Worm (Caenorhabditis elegans) whole organism, young adult: Measurements from ENCODE around the gene Y6D1A.1.
A peak's percentile ranks its signal among the peaks of the same experiment; 100 is the strongest.

Source experiments
- B0261.1 ChIP-seq: sonication (generic microtip); optimal IDR thresholded peaks from 2 replicates; lab custom pipeline; 2016; ENCODE audit warnings: mild to moderate bottlenecking, missing genetic modification characterization, moderate library complexity, missing compliant biosample characterization
- F23B12.7 ChIP-seq: sonication (generic microtip); optimal IDR thresholded peaks from 2 replicates; lab custom pipeline; 2017; ENCODE audit warnings: missing genetic modification characterization, mild to moderate bottlenecking, missing compliant biosample characterization, antibody characterized with exemption, moderate library complexity; ENCODE audit not compliant: insufficient read depth
- F52B5.7 ChIP-seq: sonication (generic microtip); optimal IDR thresholded peaks from 2 replicates; lab custom pipeline; 2016; ENCODE audit warnings: mild to moderate bottlenecking, missing genetic modification characterization, missing compliant biosample characterization
- F57C9.4 ChIP-seq: sonication (generic microtip); optimal IDR thresholded peaks from 2 replicates; lab custom pipeline; 2017; ENCODE audit warnings: mild to moderate bottlenecking, missing genetic modification characterization, missing compliant biosample characterization
- Y53F4B.3 ChIP-seq: fragments of 200-800 bp; sonication (Bioruptor generic); IDR thresholded peaks from 2 replicates; pipeline ENCODE4 v1.3.6; 2022; ENCODE audit warnings: missing genetic modification reagents, missing genetic modification characterization, missing compliant biosample characterization
- Y53G8AR.9 ChIP-seq: fragments of 200-800 bp; sonication (Bioruptor generic); conservative IDR thresholded peaks from 2 replicates; pipeline ENCODE4 v1.3.6; 2022; ENCODE audit warnings: missing genetic modification reagents, missing genetic modification characterization, missing compliant biosample characterization
- Y56A3A.18 ChIP-seq: fragments of 200-800 bp; sonication (Bioruptor generic); IDR thresholded peaks from 2 replicates; pipeline ENCODE4 v1.3.6; 2022; ENCODE audit warnings: missing genetic modification reagents, missing genetic modification characterization, missing compliant biosample characterization
- Y67H2A.10 ChIP-seq: fragments of 200-800 bp; sonication (Bioruptor generic); conservative IDR thresholded peaks from 2 replicates; pipeline ENCODE4 v1.3.6; 2022; ENCODE audit warnings: missing genetic modification reagents, missing genetic modification characterization, missing compliant biosample characterization
- akir-1 ChIP-seq: fragments of 200-800 bp; sonication (Bioruptor generic); optimal IDR thresholded peaks from 2 replicates; lab custom pipeline; 2018; ENCODE audit warnings: mild to moderate bottlenecking, missing genetic modification characterization, moderate library complexity, missing compliant biosample characterization
- ama-1 ChIP-seq, 3 experiments: fragments of 150-350 bp in 1 of 3; sonication (generic microtip) in 2 of 3; optimal IDR thresholded peaks; 2 replicates each; lab custom pipeline; 2014 to 2018; ENCODE audit warnings: missing biosample characterization in 2 of 3, missing genetic modification characterization in 2 of 3, missing genetic modification reagents in 2 of 3
- aptf-2 ChIP-seq: fragments of 200-800 bp; sonication (Bioruptor generic); conservative IDR thresholded peaks from 2 replicates; pipeline ENCODE4 v1.3.6; 2022; ENCODE audit warnings: missing genetic modification reagents, missing genetic modification characterization, missing compliant biosample characterization
- atf-7 ChIP-seq: sonication (generic microtip); optimal IDR thresholded peaks from 2 replicates; lab custom pipeline; 2017; ENCODE audit warnings: mild to moderate bottlenecking, missing genetic modification characterization, missing compliant biosample characterization
- attf-3 ChIP-seq: fragments of 200-800 bp; sonication (Bioruptor generic); conservative IDR thresholded peaks from 2 replicates; pipeline ENCODE4 v1.3.6; 2022; ENCODE audit warnings: missing genetic modification reagents, missing genetic modification characterization, missing compliant biosample characterization
- cebp-1 ChIP-seq, 2 experiments: fragments of 200-800 bp in 1 of 2; sonication (Bioruptor generic) in 1 of 2; sonication (generic microtip) in 1 of 2; IDR thresholded peaks in 1 of 2; optimal IDR thresholded peaks in 1 of 2; 2 replicates each; pipeline versions ENCODE4 v1.3.6 to Lab custom; 2017 to 2022; ENCODE audit warnings: missing compliant biosample characterization in 2 of 2, missing genetic modification characterization in 2 of 2, mild to moderate bottlenecking in 1 of 2, missing genetic modification reagents in 1 of 2, moderate library complexity in 1 of 2
- ceh-100 ChIP-seq: fragments of 200-800 bp; sonication (Bioruptor generic); IDR thresholded peaks from 2 replicates; pipeline ENCODE4 v1.3.6; 2022; ENCODE audit warnings: missing genetic modification reagents, missing genetic modification characterization, missing compliant biosample characterization
- ceh-79 ChIP-seq: sonication (generic microtip); optimal IDR thresholded peaks from 2 replicates; lab custom pipeline; 2017; ENCODE audit warnings: mild to moderate bottlenecking, missing genetic modification characterization, missing compliant biosample characterization
- chd-7 ChIP-seq: sonication (generic microtip); optimal IDR thresholded peaks from 2 replicates; lab custom pipeline; 2016; ENCODE audit warnings: mild to moderate bottlenecking, missing genetic modification characterization, moderate library complexity, missing compliant biosample characterization
- dox-1 ChIP-seq: fragments of 200-800 bp; sonication (Bioruptor generic); IDR thresholded peaks from 2 replicates; pipeline ENCODE4 v1.3.6; 2022; ENCODE audit warnings: missing genetic modification reagents, missing genetic modification characterization, missing compliant biosample characterization
- dpl-1 ChIP-seq: fragments of 150-350 bp; optimal IDR thresholded peaks from 2 replicates; lab custom pipeline; 2014; ENCODE audit warnings: missing biosample characterization, missing genetic modification reagents, missing genetic modification characterization
- ets-4 ChIP-seq: fragments of 200-800 bp; sonication (Bioruptor generic); optimal IDR thresholded peaks from 2 replicates; lab custom pipeline; 2018; ENCODE audit warnings: mild to moderate bottlenecking, missing genetic modification characterization, missing compliant biosample characterization
- him-1 ChIP-seq: sonication (generic microtip); optimal IDR thresholded peaks from 2 replicates; lab custom pipeline; 2016; ENCODE audit warnings: missing genotype, missing genetic modification reagents, missing genetic modification characterization, missing compliant biosample characterization
- hlh-12 ChIP-seq: sonication (generic microtip); optimal IDR thresholded peaks from 2 replicates; lab custom pipeline; 2016; ENCODE audit warnings: missing genetic modification characterization, missing compliant biosample characterization
- hmg-20 ChIP-seq: fragments of 200-800 bp; sonication (Bioruptor generic); IDR thresholded peaks from 2 replicates; pipeline ENCODE4 v1.3.6; 2022; ENCODE audit warnings: missing genetic modification reagents, missing genetic modification characterization, missing compliant biosample characterization
- lin-26 ChIP-seq: fragments of 200-800 bp; sonication (Bioruptor generic); IDR thresholded peaks from 2 replicates; pipeline ENCODE4 v1.3.6; 2022; ENCODE audit warnings: missing genetic modification reagents, missing genetic modification characterization, missing compliant biosample characterization
- lin-35 ChIP-seq, 3 experiments: fragments of 150-350 bp in 2 of 3; sonication (generic microtip) in 1 of 3; optimal IDR thresholded peaks; 2 replicates each; lab custom pipeline; 2014 to 2018; ENCODE audit warnings: missing biosample characterization in 3 of 3, missing genetic modification characterization in 3 of 3, missing genetic modification reagents in 3 of 3
- lin-40 ChIP-seq: sonication (generic microtip); optimal IDR thresholded peaks from 2 replicates; lab custom pipeline; 2016; ENCODE audit warnings: missing genetic modification characterization, mild to moderate bottlenecking, missing compliant biosample characterization, missing genotype, missing genetic modification reagents
- lsy-27 ChIP-seq: sonication (generic microtip); optimal IDR thresholded peaks from 2 replicates; lab custom pipeline; 2017; ENCODE audit warnings: missing genetic modification characterization, mild to moderate bottlenecking, missing compliant biosample characterization, antibody characterized with exemption, missing genotype, borderline replicate concordance; ENCODE audit not compliant: insufficient read depth
- madf-3 ChIP-seq: fragments of 200-800 bp; sonication (Bioruptor generic); IDR thresholded peaks from 2 replicates; pipeline ENCODE4 v1.3.6; 2022; ENCODE audit warnings: missing genetic modification reagents, missing genetic modification characterization, missing compliant biosample characterization
- madf-6 ChIP-seq: fragments of 200-800 bp; sonication (Bioruptor generic); IDR thresholded peaks from 2 replicates; pipeline ENCODE4 v1.3.6; 2022; ENCODE audit warnings: missing genetic modification reagents, missing genetic modification characterization, missing compliant biosample characterization
- mcd-1 ChIP-seq: fragments of 200-800 bp; sonication (Bioruptor generic); IDR thresholded peaks from 2 replicates; pipeline ENCODE4 v1.3.6; 2022; ENCODE audit warnings: missing genetic modification reagents, missing genetic modification characterization, missing compliant biosample characterization
- mel-28 ChIP-seq: sonication (generic microtip); optimal IDR thresholded peaks from 2 replicates; lab custom pipeline; 2016; ENCODE audit warnings: borderline replicate concordance, mild to moderate bottlenecking, missing genetic modification characterization, missing compliant biosample characterization
- mes-4 ChIP-seq: sonication (generic microtip); optimal IDR thresholded peaks from 2 replicates; lab custom pipeline; 2016; ENCODE audit warnings: missing genotype, missing genetic modification characterization, missing compliant biosample characterization
- mxl-1 ChIP-seq: sonication (generic microtip); optimal IDR thresholded peaks from 2 replicates; lab custom pipeline; 2016; ENCODE audit warnings: missing genetic modification characterization, missing compliant biosample characterization
- nfya-1 ChIP-seq: sonication (generic microtip); optimal IDR thresholded peaks from 2 replicates; lab custom pipeline; 2017; ENCODE audit warnings: antibody characterized with exemption, missing compliant biosample characterization, missing genetic modification characterization, borderline replicate concordance; ENCODE audit not compliant: insufficient read depth
- nfya-2 ChIP-seq: fragments of 200-800 bp; sonication (Bioruptor generic); IDR thresholded peaks from 2 replicates; pipeline ENCODE4 v1.3.6; 2022; ENCODE audit warnings: missing genetic modification reagents, missing genetic modification characterization, missing compliant biosample characterization
- nhr-179 ChIP-seq: sonication (generic microtip); optimal IDR thresholded peaks from 2 replicates; lab custom pipeline; 2016; ENCODE audit warnings: mild to moderate bottlenecking, missing genetic modification characterization, missing compliant biosample characterization
- nhr-27 ChIP-seq: fragments of 200-800 bp; sonication (Bioruptor generic); optimal IDR thresholded peaks from 2 replicates; lab custom pipeline; 2018; ENCODE audit warnings: mild to moderate bottlenecking, missing genetic modification characterization, moderate library complexity, missing compliant biosample characterization
- rcor-1 ChIP-seq: fragments of 200-800 bp; sonication (Bioruptor generic); IDR thresholded peaks from 2 replicates; pipeline ENCODE4 v1.3.6; 2022; ENCODE audit warnings: missing genetic modification reagents, missing genetic modification characterization, missing compliant biosample characterization
- rpc-1 ChIP-seq, 2 experiments: fragments of 150-350 bp in 1 of 2; sonication (generic microtip) in 1 of 2; optimal IDR thresholded peaks; 2 replicates each; lab custom pipeline; 2014 to 2018; ENCODE audit warnings: missing biosample characterization in 1 of 2, missing genetic modification characterization in 1 of 2, missing genetic modification reagents in 1 of 2, missing genotype in 1 of 2
- sdz-38 ChIP-seq: sonication (generic microtip); optimal IDR thresholded peaks from 2 replicates; lab custom pipeline; 2016; ENCODE audit warnings: missing genotype, missing genetic modification characterization, missing compliant biosample characterization
- snpc-4 ChIP-seq, 5 experiments: fragments of 150-350 bp in 1 of 5; sonication (generic microtip) in 4 of 5; optimal IDR thresholded peaks; 2 replicates each; lab custom pipeline; 2014 to 2018; ENCODE audit warnings: missing genetic modification characterization in 5 of 5, missing biosample characterization in 3 of 5, antibody characterized with exemption in 2 of 5, mild to moderate bottlenecking in 2 of 5, missing compliant biosample characterization in 2 of 5, missing genotype in 2 of 5, moderate library complexity in 2 of 5, missing genetic modification reagents in 1 of 5
- somi-1 ChIP-seq: fragments of 200-800 bp; sonication (Bioruptor generic); optimal IDR thresholded peaks from 2 replicates; lab custom pipeline; 2018; ENCODE audit warnings: mild to moderate bottlenecking, missing genetic modification characterization, missing compliant biosample characterization
- unc-130 ChIP-seq: sonication (generic microtip); optimal IDR thresholded peaks from 2 replicates; lab custom pipeline; 2016; ENCODE audit warnings: missing genetic modification reagents, missing genetic modification characterization, missing compliant biosample characterization
- zim-3 ChIP-seq: sonication (generic microtip); optimal IDR thresholded peaks from 2 replicates; lab custom pipeline; 2017; ENCODE audit warnings: mild to moderate bottlenecking, missing genetic modification characterization, moderate library complexity, missing compliant biosample characterization
- ztf-18 ChIP-seq: sonication (generic microtip); optimal IDR thresholded peaks from 2 replicates; lab custom pipeline; 2016; ENCODE audit warnings: missing genotype, mild to moderate bottlenecking, missing genetic modification characterization, missing compliant biosample characterization
- ztf-3 ChIP-seq: fragments of 200-800 bp; sonication (Bioruptor generic); optimal IDR thresholded peaks from 2 replicates; lab custom pipeline; 2018; ENCODE audit warnings: mild to moderate bottlenecking, missing genetic modification characterization, missing compliant biosample characterization

The Y6D1A.1 gene

DNA sequence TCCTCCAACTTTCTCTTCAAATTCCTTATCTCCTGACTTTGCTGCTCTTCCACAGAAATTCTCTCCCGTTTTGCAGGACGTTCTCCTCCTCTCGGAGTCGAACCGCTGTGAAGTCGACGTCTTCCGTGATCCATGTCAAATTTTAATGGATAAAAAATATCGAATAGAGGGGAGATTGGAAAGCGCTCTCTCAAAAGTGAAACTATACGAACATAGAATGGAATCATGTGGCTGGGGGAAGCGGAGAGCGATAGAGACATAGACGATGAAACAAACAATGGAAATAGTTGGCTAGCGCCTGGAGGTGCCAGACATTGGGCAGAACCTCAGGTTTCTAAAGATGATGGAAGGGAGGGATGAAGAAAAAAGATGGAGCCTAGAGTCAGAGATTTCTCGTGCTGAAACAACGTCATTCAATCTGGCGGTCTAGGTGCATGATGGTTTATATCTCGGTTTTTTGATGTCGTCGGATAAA lies 9.5 kb downstream of the Y6D1A.1 start, which contains the start of gene F43G6.8 (continued):
- TF ChIP-seq lin-26 = no peak
- no peak for TF ChIP-seq nhr-27 (tag; lab: Kevin White, UChicago)
- no peak for TF ChIP-seq unc-130
- TF ChIP-seq lin-40 = no peak
- TF ChIP-seq madf-3 (GFP tag; lab: Robert Waterston, UW) = no peak
- no peak for TF ChIP-seq him-1
- TF ChIP-seq nfya-1 = no peak
- no peak for TF ChIP-seq chd-7 (tag; lab: Kevin White, UChicago)
- TF ChIP-seq Y53F4B.3 (GFP tag; lab: Robert Waterston, UW) = no peak
- TF ChIP-seq Y53G8AR.9 = no peak
- TF ChIP-seq nfya-2 = no peak
- peak; percentile 83 for TF ChIP-seq ama-1 (optimal IDR thresholded peaks at IDR 0.05; lab: Kevin White, UChicago)
- no peak for TF ChIP-seq ama-1 (GFP tag; optimal IDR thresholded peaks at IDR 0.05; lab: Kevin White, UChicago)
- no peak for TF ChIP-seq snpc-4 (GFP tag; optimal IDR thresholded peaks at IDR 0.05; lab: Kevin White, UChicago)
- TF ChIP-seq snpc-4 (tag; optimal IDR thresholded peaks at IDR 0.05; lab: Kevin White, UChicago) = no peak
- no peak for TF ChIP-seq aptf-2
- no peak for TF ChIP-seq F23B12.7 (tag; lab: Kevin White, UChicago)
- TF ChIP-seq madf-6 (GFP tag; lab: Robert Waterston, UW) = no peak
- TF ChIP-seq akir-1 = no peak
- no peak for TF ChIP-seq ceh-79
- TF ChIP-seq zim-3 (tag; lab: Kevin White, UChicago) = no peak
- no peak for TF ChIP-seq Y67H2A.10
- peak; percentile 28 for TF ChIP-seq mel-28 (tag; lab: Kevin White, UChicago)
- TF ChIP-seq ceh-100 (GFP tag; lab: Robert Waterston, UW) = no peak
- no peak for TF ChIP-seq somi-1 (GFP tag; lab: Kevin White, UChicago)
- TF ChIP-seq ztf-18 (tag; lab: Kevin White, UChicago) = peak; percentile 6
- TF ChIP-seq mes-4 (tag; lab: Kevin White, UChicago) = no peak
- no peak for TF ChIP-seq sdz-38
- no peak for TF ChIP-seq attf-3
- TF ChIP-seq rcor-1 (GFP tag; lab: Robert Waterston, UW) = 0 out of 2 replicates have a peak, but pooled peaks have one; percentile 14
- no peak for TF ChIP-seq hlh-12 (tag; lab: Kevin White, UChicago)
- no peak for TF ChIP-seq hmg-20 (GFP tag; lab: Robert Waterston, UW)
- TF ChIP-seq ztf-3 = no peak
- TF ChIP-seq mcd-1 (GFP tag; lab: Robert Waterston, UW) = peak; percentile 45; the same call in 1 of the 2 replicates
- TF ChIP-seq nhr-179 (tag; lab: Kevin White, UChicago) = no peak
- TF ChIP-seq ets-4 = no peak
- TF ChIP-seq cebp-1 (GFP tag; IDR thresholded peaks at IDR 0.05; lab: Robert Waterston, UW) = no peak
- TF ChIP-seq cebp-1 (tag; optimal IDR thresholded peaks at IDR 0.05; lab: Kevin White, UChicago) = no peak
- no peak for TF ChIP-seq rpc-1 (optimal IDR thresholded peaks at IDR 0.05; lab: Kevin White, UChicago)
- no peak for TF ChIP-seq rpc-1 (tag; optimal IDR thresholded peaks at IDR 0.05; lab: Kevin White, UChicago)
- TF ChIP-seq Y56A3A.18 (GFP tag; lab: Robert Waterston, UW) = no peak
- no peak for TF ChIP-seq lin-35 (GFP tag; optimal IDR thresholded peaks at IDR 0.05; lab: Kevin White, UChicago)
- TF ChIP-seq dox-1 (GFP tag; lab: Robert Waterston, UW) = 0 out of 2 replicates have a peak, but pooled peaks have one; percentile 42
- no peak for TF ChIP-seq F52B5.7
- no peak for TF ChIP-seq dpl-1 (GFP tag; lab: Kevin White, UChicago)
- TF ChIP-seq B0261.1 (tag; lab: Kevin White, UChicago) = no peak
- no peak for TF ChIP-seq atf-7 (tag; lab: Kevin White, UChicago)
- no peak for TF ChIP-seq F57C9.4 (tag; lab: Kevin White, UChicago)
- TF ChIP-seq lsy-27 (tag; lab: Kevin White, UChicago) = no peak
- TF ChIP-seq mxl-1 (tag; lab: Kevin White, UChicago) = no peak
